Worm (Caenorhabditis elegans): Measurements from ENCODE around the gene rnp-4.

- TF ChIP-seq lin-39 (tag; optimal IDR thresholded peaks at IDR 0.05) = no peak
- TF ChIP-seq ztf-11 (tag; optimal IDR thresholded peaks at IDR 0.05) = no peak
- TF ChIP-seq nhr-77 (tag; optimal IDR thresholded peaks at IDR 0.05) = no peak
- TF ChIP-seq lsy-12 (tag; optimal IDR thresholded peaks at IDR 0.05) = no peak
- TF ChIP-seq nhr-237 (tag; optimal IDR thresholded peaks at IDR 0.05) = no peak
- no peak for TF ChIP-seq snpc-4 (tag; optimal IDR thresholded peaks at IDR 0.05)
- no peak for TF ChIP-seq nhr-67 (tag; optimal IDR thresholded peaks at IDR 0.05)
- no peak for TF ChIP-seq nhr-23 (tag; optimal IDR thresholded peaks at IDR 0.05)
- no peak for TF ChIP-seq fkh-2 (tag; optimal IDR thresholded peaks at IDR 0.05)
- no peak for TF ChIP-seq fkh-10 (GFP tag; optimal IDR thresholded peaks at IDR 0.05)
- no peak for TF ChIP-seq nhr-25 (tag; optimal IDR thresholded peaks at IDR 0.05)
- TF ChIP-seq ama-1 (optimal IDR thresholded peaks at IDR 0.05) = no peak
Measured at ce11 chrIII:4441781-4442180, 35.7 kb downstream of the rnp-4 start, which contains the start of gene nex-3.

All from whole organism, L3 larva.